Fruit fly (Drosophila melanogaster) whole organism, embryonic: ENCODE measurements around the gene CG13239.

ENCODE experiments used
- Abd-B ChIP-seq: fragments of 200-800 bp; sonication (Bioruptor generic); optimal IDR thresholded peaks from 2 replicates; lab custom pipeline; 2018; ENCODE audit warnings: missing biosample characterization, mild to moderate bottlenecking, missing genetic modification characterization, moderate library complexity
- Aef1 ChIP-seq: fragments of 200-800 bp; sonication (Bioruptor generic); IDR thresholded peaks from 3 replicates; pipeline ENCODE4 v1.3.6; 2022; ENCODE audit warnings: missing biosample characterization, missing genetic modification characterization
- Blimp-1 ChIP-seq: fragments of 200-800 bp; sonication (Bioruptor generic); optimal IDR thresholded peaks from 3 replicates; lab custom pipeline; 2018; ENCODE audit warnings: missing biosample characterization, missing genetic modification characterization, mild to moderate bottlenecking, moderate library complexity, missing genetic modification reagents
- CG10431 ChIP-seq: fragments of 200-800 bp; sonication (Bioruptor generic); optimal IDR thresholded peaks from 3 replicates; lab custom pipeline; 2018; ENCODE audit warnings: missing biosample characterization, mild to moderate bottlenecking, missing genetic modification characterization
- CG11093 ChIP-seq: fragments of 200-800 bp; sonication (Bioruptor generic); IDR thresholded peaks from 3 replicates; pipeline ENCODE4 v1.3.6; 2022; ENCODE audit warnings: missing biosample characterization, missing genetic modification characterization
- CG11696 ChIP-seq: fragments of 200-800 bp; sonication (Bioruptor generic); IDR thresholded peaks from 2 replicates; pipeline ENCODE4 v1.3.6; 2022; ENCODE audit warnings: missing biosample characterization, missing genetic modification characterization
- CG12219 ChIP-seq: fragments of 200-800 bp; sonication (Bioruptor generic); optimal IDR thresholded peaks from 3 replicates; lab custom pipeline; 2018; ENCODE audit warnings: missing biosample characterization, mild to moderate bottlenecking, missing genetic modification characterization
- CG14441 ChIP-seq: fragments of 200-800 bp; sonication (Bioruptor generic); IDR thresholded peaks from 2 replicates; pipeline ENCODE4 v1.3.6; 2022; ENCODE audit warnings: missing biosample characterization, missing genetic modification characterization
- CG15073 ChIP-seq: fragments of 200-800 bp; sonication (Bioruptor generic); optimal IDR thresholded peaks from 2 replicates; lab custom pipeline; 2016; ENCODE audit warnings: missing biosample characterization, missing genetic modification characterization
- CG15696 ChIP-seq: fragments of 200-800 bp; sonication (Bioruptor generic); optimal IDR thresholded peaks from 2 replicates; lab custom pipeline; 2019; ENCODE audit warnings: missing biosample characterization, mild to moderate bottlenecking, missing genetic modification characterization, moderate library complexity
- CG17361 ChIP-seq: fragments of 200-800 bp; sonication (Bioruptor generic); IDR thresholded peaks from 3 replicates; pipeline ENCODE4 v1.3.6; 2022; ENCODE audit warnings: missing biosample characterization, missing genetic modification characterization
- CG17568 ChIP-seq: fragments of 200-800 bp; sonication (Bioruptor generic); optimal IDR thresholded peaks from 2 replicates; lab custom pipeline; 2018; ENCODE audit warnings: missing biosample characterization, mild to moderate bottlenecking, missing genetic modification characterization, moderate library complexity
- CG31365 ChIP-seq: fragments of 200-800 bp; sonication (Bioruptor generic); optimal IDR thresholded peaks from 2 replicates; lab custom pipeline; 2018; ENCODE audit warnings: missing biosample characterization, mild to moderate bottlenecking, missing genetic modification characterization
- CG33557 ChIP-seq: fragments of 200-800 bp; sonication (Bioruptor generic); optimal IDR thresholded peaks from 2 replicates; lab custom pipeline; 2019; ENCODE audit warnings: missing biosample characterization, mild to moderate bottlenecking, missing genetic modification characterization, moderate library complexity
- CG6272 ChIP-seq: fragments of 200-800 bp; sonication (Bioruptor generic); IDR thresholded peaks from 2 replicates; pipeline ENCODE4 v1.3.6; 2022; ENCODE audit warnings: missing biosample characterization, missing genetic modification characterization
- CG7271 ChIP-seq: fragments of 200-800 bp; sonication (Bioruptor generic); optimal IDR thresholded peaks from 2 replicates; lab custom pipeline; 2018; ENCODE audit warnings: missing biosample characterization, mild to moderate bottlenecking, missing genetic modification characterization, moderate library complexity
- CG8765 ChIP-seq: fragments of 200-800 bp; sonication (Bioruptor generic); IDR thresholded peaks from 2 replicates; pipeline ENCODE4 v1.3.6; 2022; ENCODE audit warnings: missing biosample characterization, missing genetic modification characterization
- CG9727 ChIP-seq: fragments of 200-800 bp; sonication (Bioruptor generic); optimal IDR thresholded peaks from 3 replicates; lab custom pipeline; 2017; ENCODE audit warnings: missing biosample characterization, mild to moderate bottlenecking, missing genetic modification characterization
- CkIIα-i1 ChIP-seq: fragments of 200-800 bp; sonication (Bioruptor generic); IDR thresholded peaks from 2 replicates; pipeline ENCODE4 v1.3.6; 2022; ENCODE audit warnings: missing biosample characterization, missing genetic modification characterization
- Elba2 ChIP-seq: fragments of 200-800 bp; sonication (Bioruptor generic); optimal IDR thresholded peaks from 3 replicates; lab custom pipeline; 2016; ENCODE audit warnings: missing biosample characterization, missing genetic modification characterization
- GATAe ChIP-seq: fragments of 200-800 bp; sonication (Bioruptor generic); conservative IDR thresholded peaks from 2 replicates; pipeline ENCODE4 v1.3.6; 2022; ENCODE audit warnings: missing biosample characterization, missing genetic modification characterization
- HHEX ChIP-seq: fragments of 200-800 bp; sonication (Bioruptor generic); optimal IDR thresholded peaks from 3 replicates; lab custom pipeline; 2017; ENCODE audit warnings: missing biosample characterization, mild to moderate bottlenecking, missing genetic modification characterization, missing genetic modification reagents
- HmgD ChIP-seq: fragments of 200-800 bp; sonication (Bioruptor generic); optimal IDR thresholded peaks from 3 replicates; lab custom pipeline; 2016; ENCODE audit warnings: missing biosample characterization, missing genetic modification characterization
- Oli ChIP-seq: fragments of 200-800 bp; sonication (Bioruptor generic); optimal IDR thresholded peaks from 2 replicates; lab custom pipeline; 2018; ENCODE audit warnings: missing biosample characterization, mild to moderate bottlenecking, missing genetic modification characterization, moderate library complexity
- PHDP ChIP-seq: fragments of 200-800 bp; sonication (Bioruptor generic); optimal IDR thresholded peaks from 3 replicates; lab custom pipeline; 2018; ENCODE audit warnings: missing biosample characterization, mild to moderate bottlenecking, missing genetic modification characterization, moderate library complexity
- Rfx ChIP-seq: fragments of 200-800 bp; sonication (Bioruptor generic); IDR thresholded peaks from 2 replicates; pipeline ENCODE4 v1.3.6; 2022; ENCODE audit warnings: missing biosample characterization, missing genetic modification characterization
- Six4 ChIP-seq: fragments of 200-800 bp; sonication (Bioruptor generic); optimal IDR thresholded peaks from 2 replicates; lab custom pipeline; 2016; ENCODE audit warnings: missing biosample characterization, missing genetic modification characterization
- Ssrp ChIP-seq: fragments of 200-800 bp; sonication (Bioruptor generic); optimal IDR thresholded peaks from 2 replicates; lab custom pipeline; 2018; ENCODE audit warnings: missing biosample characterization, mild to moderate bottlenecking, missing genetic modification characterization, moderate library complexity
- TFAM ChIP-seq: fragments of 200-800 bp; sonication (Bioruptor generic); optimal IDR thresholded peaks from 2 replicates; lab custom pipeline; 2017; ENCODE audit warnings: missing biosample characterization, missing genetic modification characterization, inconsistent platforms
- Tbp ChIP-seq: fragments of >200 bp; optimal IDR thresholded peaks from 2 replicates; lab custom pipeline; 2018; ENCODE audit warnings: missing biosample characterization, missing genetic modification characterization
- Trl ChIP-seq, 3 experiments: fragments of >200 bp in 2 of 3; fragments of 200-800 bp in 1 of 3; sonication (Bioruptor generic) in 1 of 3; optimal IDR thresholded peaks; 2 replicates in 1 of 3; 3 replicates in 2 of 3; lab custom pipeline; 2016 to 2017; ENCODE audit warnings: missing biosample characterization in 1 of 3, missing genetic modification characterization in 1 of 3
- az2 ChIP-seq: fragments of 200-800 bp; sonication (Bioruptor generic); optimal IDR thresholded peaks from 3 replicates; lab custom pipeline; 2016; ENCODE audit warnings: missing biosample characterization, missing genetic modification characterization
- bab2 ChIP-seq: fragments of 200-800 bp; sonication (Bioruptor generic); optimal IDR thresholded peaks from 2 replicates; lab custom pipeline; 2016; ENCODE audit warnings: missing biosample characterization, missing genetic modification characterization
- caup ChIP-seq: fragments of 200-800 bp; sonication (Bioruptor generic); optimal IDR thresholded peaks from 3 replicates; lab custom pipeline; 2017; ENCODE audit warnings: missing biosample characterization, mild to moderate bottlenecking, missing genetic modification characterization, moderate library complexity; ENCODE audit not compliant: severe bottlenecking
- ci ChIP-seq: fragments of 200-800 bp; sonication (Bioruptor generic); IDR thresholded peaks from 3 replicates; pipeline ENCODE4 v1.3.6; 2022; ENCODE audit warnings: missing biosample characterization, missing genetic modification characterization
- disco-r ChIP-seq: fragments of 200-800 bp; sonication (Bioruptor generic); optimal IDR thresholded peaks from 2 replicates; lab custom pipeline; 2016; ENCODE audit warnings: missing biosample characterization, missing genetic modification characterization
- dysf ChIP-seq: fragments of 200-800 bp; sonication (Bioruptor generic); IDR thresholded peaks from 3 replicates; pipeline ENCODE4 v1.3.6; 2022; ENCODE audit warnings: missing biosample characterization, missing genetic modification characterization
- fu2 ChIP-seq: fragments of 200-800 bp; sonication (Bioruptor generic); optimal IDR thresholded peaks from 2 replicates; lab custom pipeline; 2016; ENCODE audit warnings: missing biosample characterization, missing genetic modification characterization
- grau ChIP-seq: fragments of 200-800 bp; optimal IDR thresholded peaks from 3 replicates; lab custom pipeline; 2019; ENCODE audit warnings: missing biosample characterization, mild to moderate bottlenecking, missing genetic modification characterization, moderate library complexity
- hkb ChIP-seq, 2 experiments: fragments of 200-800 bp in 1 of 2; fragments of >200 bp in 1 of 2; sonication (Bioruptor generic) in 1 of 2; IDR thresholded peaks in 1 of 2; optimal IDR thresholded peaks in 1 of 2; 2 replicates each; pipeline versions ENCODE4 v1.3.6 to Lab custom; 2017 to 2022; ENCODE audit warnings: missing biosample characterization in 1 of 2, missing genetic modification characterization in 1 of 2
- jumu ChIP-seq: fragments of 200-800 bp; sonication (Bioruptor generic); optimal IDR thresholded peaks from 3 replicates; lab custom pipeline; 2016; ENCODE audit warnings: missing biosample characterization, missing genetic modification characterization
- ken ChIP-seq: fragments of 200-800 bp; sonication (Bioruptor generic); IDR thresholded peaks from 3 replicates; pipeline ENCODE4 v1.3.6; 2022; ENCODE audit warnings: missing biosample characterization, missing genetic modification characterization
- lilli ChIP-seq: fragments of 200-800 bp; sonication (Bioruptor generic); optimal IDR thresholded peaks from 3 replicates; lab custom pipeline; 2016; ENCODE audit warnings: missing biosample characterization, missing genetic modification characterization
- nau ChIP-seq: fragments of 200-800 bp; sonication (Bioruptor generic); optimal IDR thresholded peaks from 3 replicates; lab custom pipeline; 2017; ENCODE audit warnings: missing biosample characterization, mild to moderate bottlenecking, missing genetic modification characterization, missing genetic modification reagents
- nerfin-1 ChIP-seq: fragments of 200-800 bp; sonication (Bioruptor generic); optimal IDR thresholded peaks from 3 replicates; lab custom pipeline; 2019; ENCODE audit warnings: missing biosample characterization, mild to moderate bottlenecking, missing genetic modification characterization, moderate library complexity
- nerfin-2 ChIP-seq: fragments of 200-800 bp; sonication (Bioruptor generic); IDR thresholded peaks from 2 replicates; pipeline ENCODE4 v1.3.6; 2022; ENCODE audit warnings: missing biosample characterization, missing genetic modification characterization; ENCODE audit not compliant: partially characterized antibody
- sens ChIP-seq: fragments of 200-800 bp; sonication (Bioruptor generic); peaks from one replicate; lab custom pipeline; 2016; ENCODE audit warnings: missing biosample characterization, missing genetic modification characterization
- twi ChIP-seq: fragments of 200-800 bp; optimal IDR thresholded peaks from 2 replicates; lab custom pipeline; 2019; ENCODE audit warnings: missing biosample characterization, mild to moderate bottlenecking, missing genetic modification characterization, moderate library complexity
- unc-4 ChIP-seq: fragments of 200-800 bp; sonication (Bioruptor generic); IDR thresholded peaks from 2 replicates; pipeline ENCODE4 v1.3.6; 2022; ENCODE audit warnings: missing biosample characterization, missing genetic modification characterization; ENCODE audit not compliant: partially characterized antibody

Gene CG13239

DNA sequence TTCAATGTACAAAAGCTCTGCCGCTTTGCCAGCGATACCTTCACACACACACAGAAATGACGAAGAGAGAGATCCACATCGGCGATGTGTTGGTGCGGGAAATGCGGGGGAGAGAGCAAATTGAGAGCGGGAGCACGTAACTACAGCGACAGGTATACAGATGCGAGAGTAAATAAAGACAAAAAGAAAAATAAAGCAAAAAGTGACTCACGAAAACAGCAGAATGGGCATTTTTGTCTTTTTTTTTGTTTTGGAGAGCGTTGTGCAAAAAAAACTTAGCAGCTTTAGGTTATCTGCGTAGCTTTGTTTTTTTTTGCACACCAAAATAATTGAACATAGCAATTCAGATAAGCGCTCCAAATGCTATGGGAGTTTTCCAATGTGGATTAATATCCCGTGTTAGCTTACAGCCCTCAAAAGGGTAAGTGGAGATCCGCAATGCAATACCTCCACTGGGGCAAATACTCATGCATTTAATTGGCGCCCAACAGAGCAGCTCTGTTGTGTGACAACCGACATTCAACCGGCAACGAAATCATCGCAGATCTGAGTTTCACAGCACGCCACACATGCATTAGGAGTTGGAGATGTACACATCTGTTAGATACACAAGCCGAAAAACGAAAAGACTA is 37.9 kb upstream of the CG13239 start (continued):
- no peak for TF ChIP-seq Elba2 (GFP tag; lab: Kevin White, UChicago)
- no peak for TF ChIP-seq nau (GFP tag; lab: Kevin White, UChicago)
- no peak for TF ChIP-seq CG7271 (tag; lab: Kevin White, UChicago)
- no peak for TF ChIP-seq CG9727 (GFP tag; lab: Kevin White, UChicago)
- TF ChIP-seq ken (GFP tag; lab: Robert Waterston, UW): no peak
- no peak for TF ChIP-seq CG31365 (tag; lab: Kevin White, UChicago)
- no peak for TF ChIP-seq CG6272 (GFP tag; lab: Robert Waterston, UW)
- no peak for TF ChIP-seq CG33557
- TF ChIP-seq Six4: no peak
- TF ChIP-seq caup: peak; percentile 28
- no peak for TF ChIP-seq CG15696 (tag; lab: Kevin White, UChicago)
- 0 out of 3 replicates have a peak, but pooled peaks have one; percentile 29 for TF ChIP-seq ci
- no peak for TF ChIP-seq twi (tag; lab: Kevin White, UChicago)
- TF ChIP-seq Aef1: no peak
- peak; percentile 18 for TF ChIP-seq PHDP (tag; lab: Kevin White, UChicago)
- TF ChIP-seq Tbp: no peak
- no peak for TF ChIP-seq CkIIα-i1 (GFP tag; lab: Robert Waterston, UW)
- no peak for TF ChIP-seq CG10431
- TF ChIP-seq Blimp-1 (GFP tag; lab: Kevin White, UChicago): no peak
- no peak for TF ChIP-seq unc-4 (GFP tag; lab: Robert Waterston, UW)
- no peak for TF ChIP-seq HmgD
- TF ChIP-seq CG11093 (GFP tag; lab: Robert Waterston, UW): no peak
- no peak for TF ChIP-seq CG11696
- no peak for TF ChIP-seq CG14441 (GFP tag; lab: Robert Waterston, UW)
- TF ChIP-seq nerfin-2 (GFP tag; lab: Robert Waterston, UW): no peak
- TF ChIP-seq TFAM (GFP tag; lab: Kevin White, UChicago): no peak
- no peak for TF ChIP-seq Ssrp (tag; lab: Kevin White, UChicago)
- TF ChIP-seq CG17568 (GFP tag; lab: Kevin White, UChicago): no peak
- TF ChIP-seq CG17361 (GFP tag; lab: Robert Waterston, UW): peak; percentile 75; the same call in 2 of the 3 replicates
- TF ChIP-seq Rfx (GFP tag; lab: Robert Waterston, UW): peak; percentile 24; the same call in 1 of the 2 replicates
- no peak for TF ChIP-seq bab2
- no peak for TF ChIP-seq fu2 (GFP tag; lab: Kevin White, UChicago)
- no peak for TF ChIP-seq hkb (optimal IDR thresholded peaks at IDR 0.05; lab: Kevin White, UChicago)
- TF ChIP-seq hkb (GFP tag; IDR thresholded peaks at IDR 0.05; lab: Robert Waterston, UW): 0 out of 2 replicates have a peak, but pooled peaks have one; percentile 16
- no peak for TF ChIP-seq Oli
- peak; percentile 87 to 97 for TF ChIP-seq Trl (optimal IDR thresholded peaks at IDR 0.05; lab: Kevin White, UChicago)
- TF ChIP-seq Trl (GFP tag; optimal IDR thresholded peaks at IDR 0.05; lab: Kevin White, UChicago): peak; percentile 33
- no peak for TF ChIP-seq CG15073 (GFP tag; lab: Kevin White, UChicago)
- TF ChIP-seq HHEX (GFP tag; lab: Kevin White, UChicago): no peak
- no peak for TF ChIP-seq Abd-B (GFP tag; lab: Kevin White, UChicago)
- TF ChIP-seq CG8765: no peak
- TF ChIP-seq az2: no peak
- TF ChIP-seq CG12219 (GFP tag; lab: Kevin White, UChicago): no peak
- TF ChIP-seq dysf (GFP tag; lab: Robert Waterston, UW): no peak
- TF ChIP-seq grau (tag; lab: Kevin White, UChicago): no peak
- no peak for TF ChIP-seq jumu
- no peak for TF ChIP-seq nerfin-1 (tag; lab: Kevin White, UChicago)
- TF ChIP-seq lilli: no peak
- no peak for TF ChIP-seq sens (GFP tag; lab: Kevin White, UChicago)
- no peak for TF ChIP-seq GATAe
- no peak for TF ChIP-seq disco-r (GFP tag; lab: Kevin White, UChicago)
